Fruit fly (Drosophila melanogaster): Measurements from ENCODE around the gene grk.

DNA sequence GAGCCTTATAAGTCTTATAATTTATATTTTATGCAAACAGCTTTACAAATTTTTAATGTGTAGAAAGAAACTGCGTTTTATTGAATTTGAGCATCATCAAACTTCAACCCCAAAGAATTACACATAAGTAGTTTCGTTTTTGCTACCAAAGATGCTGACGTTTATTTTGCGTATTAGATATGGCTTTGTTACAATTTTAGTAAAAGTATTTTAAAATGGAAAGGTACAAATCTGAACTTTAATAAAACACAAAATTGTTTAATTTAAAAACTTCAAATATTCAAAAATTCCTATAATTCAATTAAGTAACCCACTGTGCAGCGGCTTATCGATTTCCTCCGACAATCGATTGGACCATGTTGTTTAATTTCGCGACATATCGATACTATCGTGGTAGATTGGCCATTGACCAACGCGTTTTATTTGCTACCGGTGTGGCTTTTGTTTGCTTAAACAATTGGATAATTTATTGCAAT is 30.7 kb upstream of the grk start, which contains the start of gene prg:
- TF ChIP-seq mam (GFP tag; optimal IDR thresholded peaks at IDR 0.05), result peak; percentile 79
- TF ChIP-seq CG12104 (GFP tag; optimal IDR thresholded peaks at IDR 0.05), result peak; percentile 63
- no peak for TF ChIP-seq bigmax (GFP tag; optimal IDR thresholded peaks at IDR 0.05)
- TF ChIP-seq CHES-1-like (GFP tag; optimal IDR thresholded peaks at IDR 0.05), result peak; percentile 54
- TF ChIP-seq disco-r (GFP tag; optimal IDR thresholded peaks at IDR 0.05), result no peak
- TF ChIP-seq amos (GFP tag; IDR thresholded peaks at IDR 0.05; ENCODE audit: partially characterized antibody), result peak; percentile 94
- TF ChIP-seq CG1529 (GFP tag; optimal IDR thresholded peaks at IDR 0.05), result peak; percentile 37
- TF ChIP-seq CG3407 (GFP tag; optimal IDR thresholded peaks at IDR 0.05), result peak; percentile 3
- peak; percentile 56 for TF ChIP-seq kay (GFP tag; optimal IDR thresholded peaks at IDR 0.05)
- TF ChIP-seq CG7963 (GFP tag; IDR thresholded peaks at IDR 0.05; ENCODE audit: partially characterized antibody), result peak; percentile 98
- peak; percentile 3 for TF ChIP-seq CG11398 (GFP tag; optimal IDR thresholded peaks at IDR 0.05)
- peak; percentile 95 for TF ChIP-seq hb (GFP tag; IDR thresholded peaks at IDR 0.05; ENCODE audit: partially characterized antibody)
- TF ChIP-seq CG33557 (GFP tag; optimal IDR thresholded peaks at IDR 0.05), result no peak
- TF ChIP-seq lbe (GFP tag; optimal IDR thresholded peaks at IDR 0.05), result peak; percentile 64

Measured in whole organism, embryonic.